Worm (Caenorhabditis elegans) whole organism, L4/young adult: Measurements from ENCODE around the gene chil-24.
"Not testable (repeated sequence)": the region's sequence is repeated elsewhere in the genome, so short reads cannot be mapped to it uniquely, and the experiment has no call there.

ENCODE experiments used
- W03F9.2 ChIP-seq: fragments of 150-350 bp; optimal IDR thresholded peaks from 2 replicates; lab custom pipeline; 2014; ENCODE audit warnings: missing biosample characterization, missing genetic modification characterization
- dao-5 ChIP-seq: sonication (generic microtip); optimal IDR thresholded peaks from 2 replicates; lab custom pipeline; 2016; ENCODE audit warnings: missing genotype, missing genetic modification characterization, moderate library complexity, missing compliant biosample characterization
- him-1 ChIP-seq: sonication (generic microtip); optimal IDR thresholded peaks from 2 replicates; lab custom pipeline; 2016; ENCODE audit warnings: missing genotype, missing genetic modification reagents, missing genetic modification characterization, missing compliant biosample characterization

The chil-24 gene

ce11 chrII:3113934-3114333, 15.0 kb upstream of the chil-24 start, which contains the start of gene clec-123:
Gene clec-123 (plus strand): TSS chrII:3114234.
- TF ChIP-seq him-1 (tag; lab: Kevin White, UChicago) = no peak
- no peak for TF ChIP-seq W03F9.2 (tag; lab: Kevin White, UChicago)
- no peak for TF ChIP-seq dao-5 (tag; lab: Kevin White, UChicago)

DNA sequence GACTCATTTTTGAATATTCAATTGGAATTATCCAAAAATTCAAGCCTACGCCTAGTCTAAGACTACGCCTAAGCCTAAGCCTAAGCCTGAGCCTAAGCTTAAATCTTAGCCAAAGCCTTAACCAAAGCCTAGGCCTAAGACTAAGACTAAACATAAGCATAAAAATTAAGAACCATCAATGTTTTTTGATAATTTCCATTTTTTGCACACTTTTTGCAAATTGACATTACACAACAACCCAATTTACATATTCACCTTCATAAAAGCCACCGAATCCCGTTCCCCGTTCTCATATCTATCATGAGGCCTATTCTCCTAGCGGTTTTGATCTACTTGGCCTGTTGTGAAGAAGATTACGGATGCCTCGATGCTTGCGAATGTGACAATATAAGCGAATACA, 11.5 kb upstream of the chil-24 start, which contains the start of gene T10D4.7:
T10D4.7 (plus strand) TSS at position 301 of the 400 bp plus-strand sequence.
- TF ChIP-seq him-1 (tag; lab: Kevin White, UChicago) (no peak), W03F9.2 (tag; lab: Kevin White, UChicago) (no peak), dao-5 (tag; lab: Kevin White, UChicago) (no peak)

- TF ChIP-seq him-1 (tag; lab: Kevin White, UChicago) = no peak
- no peak for TF ChIP-seq W03F9.2 (tag; lab: Kevin White, UChicago)
- TF ChIP-seq dao-5 (tag; lab: Kevin White, UChicago) = no peak
These were observed 10.0 kb upstream of the chil-24 start, which contains the start of gene T10D4.6 for ce11 chrII:3118907-3119382. Gene T10D4.6 (plus strand): TSS chrII:3119332.

ce11 chrII:3123206-3123605, 5.8 kb upstream of the chil-24 start, which contains the start of gene srh-71:
Gene srh-71 (plus strand): TSS chrII:3123506.
- TF ChIP-seq him-1 (tag; lab: Kevin White, UChicago) = no peak
- TF ChIP-seq dao-5 (tag; lab: Kevin White, UChicago) = no peak
- no peak for TF ChIP-seq W03F9.2 (tag; lab: Kevin White, UChicago)

DNA sequence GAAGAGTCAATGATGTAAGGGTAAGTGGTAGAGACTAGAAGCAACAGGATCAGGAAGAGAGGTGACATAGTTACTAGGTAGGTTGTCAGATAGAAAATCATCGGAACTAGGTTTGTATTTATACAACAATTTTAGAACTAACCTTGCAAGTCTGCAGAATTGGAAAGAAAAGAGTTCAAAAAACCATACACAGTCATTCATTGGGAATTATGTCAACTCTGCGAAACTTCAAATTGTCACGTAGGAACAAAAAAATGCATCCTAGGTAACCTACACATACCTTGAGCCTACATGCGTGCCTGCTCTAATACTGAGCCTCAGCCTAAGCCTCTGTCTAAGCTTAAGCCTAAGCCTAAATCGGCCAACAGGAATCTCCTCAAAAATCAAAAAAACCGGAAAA, 2.6 kb upstream of the chil-24 start, which contains the start of gene ins-19:
ins-19 (minus strand) TSS at position 101 of the 400 bp plus-strand sequence.
- TF ChIP-seq dao-5 (tag; lab: Kevin White, UChicago) = no peak
- no peak for TF ChIP-seq him-1 (tag; lab: Kevin White, UChicago)
- TF ChIP-seq W03F9.2 (tag; lab: Kevin White, UChicago) = no peak

ce11 chrII:3126741-3127140, 2.2 kb upstream of the chil-24 start, which contains the start of gene ins-31:
Gene ins-31 (plus strand): TSS chrII:3127041.
- not testable (repeated sequence) for TF ChIP-seq dao-5, him-1, W03F9.2 (tag; lab: Kevin White, UChicago)

ce11 chrII:3135293-3135692, 6.3 kb downstream of the chil-24 start:
- TF ChIP-seq him-1 (tag; lab: Kevin White, UChicago) = no peak
- no peak for TF ChIP-seq dao-5 (tag; lab: Kevin White, UChicago)
- TF ChIP-seq W03F9.2 (tag; lab: Kevin White, UChicago) = no peak

DNA sequence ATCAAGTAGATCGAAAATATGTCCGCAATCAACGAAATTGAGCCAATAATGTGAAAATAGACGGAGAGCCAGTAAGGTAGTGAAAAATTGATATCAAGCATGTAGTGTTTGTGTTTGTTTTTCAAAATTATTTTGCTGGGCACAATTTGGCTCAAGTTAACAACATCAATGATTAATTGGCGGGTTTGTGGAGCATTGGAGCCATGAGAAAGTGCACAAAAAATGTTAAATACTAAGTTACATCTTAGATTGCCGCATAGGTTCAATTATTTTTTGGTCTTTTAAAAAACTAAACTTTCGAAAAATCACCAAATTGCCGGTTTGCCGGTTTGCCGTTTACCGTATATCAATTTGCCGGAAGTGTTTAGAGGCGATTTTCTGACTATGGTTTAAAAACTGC, 8.8 kb downstream of the chil-24 start, which contains the start of gene sri-54:
sri-54 (minus strand) TSS at position 101 of the 400 bp plus-strand sequence.
- no peak for TF ChIP-seq W03F9.2 (tag; lab: Kevin White, UChicago)
- TF ChIP-seq him-1 (tag; lab: Kevin White, UChicago) = no peak
- TF ChIP-seq dao-5 (tag; lab: Kevin White, UChicago) = no peak

DNA sequence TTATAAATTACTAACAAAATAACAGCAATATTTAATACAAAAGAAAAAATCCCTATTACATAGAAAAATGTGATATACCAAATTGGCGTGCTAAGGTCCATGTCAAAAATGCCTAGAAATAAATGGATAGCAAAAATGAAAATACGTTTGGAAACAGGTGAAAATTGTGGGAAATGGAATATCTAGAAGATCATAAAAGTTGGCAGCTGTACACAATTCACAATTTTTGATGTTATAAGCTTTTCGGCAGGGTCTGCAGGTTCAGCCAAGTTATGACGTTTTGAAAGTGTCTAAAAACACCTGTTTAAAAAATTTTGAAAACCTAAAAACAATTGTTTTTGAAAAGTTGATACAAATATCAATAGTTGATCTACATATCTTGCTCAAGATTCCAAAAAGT, 13.9 kb downstream of the chil-24 start, which contains the start of gene sri-42:
sri-42 (minus strand) TSS at position 101 of the 400 bp plus-strand sequence.
- not testable (repeated sequence) for TF ChIP-seq him-1, dao-5, W03F9.2 (tag; lab: Kevin White, UChicago)

DNA sequence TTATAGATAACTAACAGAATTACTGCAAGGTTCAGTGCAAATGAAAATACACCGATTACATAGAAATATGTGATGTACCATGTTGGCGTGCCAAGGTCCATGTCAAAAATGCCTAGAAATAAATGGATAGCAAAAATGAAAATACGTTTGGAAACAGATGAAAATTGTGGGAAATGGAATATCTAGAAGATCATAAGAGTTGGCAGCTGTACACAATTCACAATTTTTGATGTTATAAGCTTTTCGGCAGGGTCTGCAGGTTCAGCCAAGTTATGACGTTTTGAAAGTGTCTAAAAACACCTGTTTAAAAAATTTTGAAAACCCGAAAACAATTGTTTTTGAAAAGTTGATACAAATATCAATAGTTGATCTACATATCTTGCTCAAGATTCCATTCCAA, 15.6 kb downstream of the chil-24 start, which contains the start of gene sri-43:
sri-43 (minus strand) TSS at position 101 of the 400 bp plus-strand sequence.
- not testable (repeated sequence) for TF ChIP-seq dao-5, W03F9.2, him-1 (tag; lab: Kevin White, UChicago)

DNA sequence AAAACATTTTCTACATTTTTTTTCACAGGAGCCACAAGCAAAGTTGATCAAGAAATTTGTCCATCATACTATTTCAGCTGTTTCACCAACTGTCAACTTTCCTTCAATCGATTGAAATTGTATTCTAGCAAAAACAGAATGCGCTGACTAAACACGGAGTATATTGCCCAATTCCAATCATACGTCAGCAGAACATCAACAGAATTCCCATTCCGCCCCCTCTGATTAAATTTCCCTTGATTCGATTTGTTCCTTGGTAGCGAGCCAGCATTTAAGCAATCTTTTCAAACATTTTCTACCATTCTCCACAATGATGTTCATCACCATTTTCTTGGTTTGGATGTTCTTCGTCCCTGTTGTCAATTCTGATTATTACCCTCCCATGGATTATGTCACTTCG, 16.9 kb downstream of the chil-24 start, which contains the start of gene T10D4.15:
T10D4.15 (plus strand) TSS at position 301 of the 400 bp plus-strand sequence.
- TF ChIP-seq W03F9.2 (tag; lab: Kevin White, UChicago) (no peak), dao-5 (tag; lab: Kevin White, UChicago) (no peak), him-1 (tag; lab: Kevin White, UChicago) (no peak)

ce11 chrII:3148404-3148803, 19.4 kb downstream of the chil-24 start:
- TF ChIP-seq W03F9.2 (tag; lab: Kevin White, UChicago) (no peak), him-1 (tag; lab: Kevin White, UChicago) (no peak), dao-5 (tag; lab: Kevin White, UChicago) (no peak)

ce11 chrII:3149521-3150190, 20.7 kb downstream of the chil-24 start, which contains the start of the genes T10D4.11 and T10D4.1:
Gene T10D4.11 (minus strand): TSS chrII:3149621.
Gene T10D4.1 (plus strand): TSS chrII:3150140.
- no peak for TF ChIP-seq W03F9.2 (tag; lab: Kevin White, UChicago)
- no peak for TF ChIP-seq dao-5 (tag; lab: Kevin White, UChicago)
- TF ChIP-seq him-1 (tag; lab: Kevin White, UChicago) = no peak
